Worm (Caenorhabditis elegans) whole organism, L2 larva: Measurements from ENCODE around the gene tes-1.

Experiments
- ZK546.5 ChIP-seq: sonication (generic microtip); optimal IDR thresholded peaks from 2 replicates; lab custom pipeline; 2017; ENCODE audit warnings: missing biosample characterization, missing genetic modification characterization
- gmeb-1 ChIP-seq: fragments of 150-350 bp; optimal IDR thresholded peaks from 2 replicates; lab custom pipeline; 2014; ENCODE audit warnings: missing biosample characterization, missing genetic modification characterization
- lin-13 ChIP-seq: fragments of 150-350 bp; optimal IDR thresholded peaks from 2 replicates; lab custom pipeline; 2014; ENCODE audit warnings: missing biosample characterization, missing genetic modification reagents, missing genetic modification characterization
- mdl-1 ChIP-seq, 2 experiments: fragments of 150-350 bp in 1 of 2; sonication (generic microtip) in 1 of 2; optimal IDR thresholded peaks; 2 replicates each; lab custom pipeline; 2017; ENCODE audit warnings: missing biosample characterization in 2 of 2, missing genetic modification characterization in 2 of 2
- nhr-12 ChIP-seq: fragments of 150-350 bp; optimal IDR thresholded peaks from 2 replicates; lab custom pipeline; 2014; ENCODE audit warnings: missing biosample characterization, missing genetic modification characterization
- nhr-237 ChIP-seq: fragments of 150-350 bp; optimal IDR thresholded peaks from 2 replicates; lab custom pipeline; 2014; ENCODE audit warnings: missing biosample characterization, missing genetic modification characterization
- skn-1 ChIP-seq: sonication (generic microtip); optimal IDR thresholded peaks from 2 replicates; lab custom pipeline; 2017; ENCODE audit warnings: missing biosample characterization, missing genetic modification characterization
- snpc-4 ChIP-seq: fragments of 150-350 bp; optimal IDR thresholded peaks from 2 replicates; lab custom pipeline; 2014; ENCODE audit warnings: missing biosample characterization, missing genetic modification characterization

- TF ChIP-seq nhr-12 (no peak), snpc-4 (tag; lab: Kevin White, UChicago) (no peak), nhr-237 (tag; lab: Kevin White, UChicago) (no peak), mdl-1 (tag; optimal IDR thresholded peaks at IDR 0.05; lab: Kevin White, UChicago) (no peak), skn-1 (tag; lab: Kevin White, UChicago) (no peak), gmeb-1 (tag; lab: Kevin White, UChicago) (no peak), ZK546.5 (tag; lab: Kevin White, UChicago) (no peak), lin-13 (no peak)
These were observed 26.9 kb upstream of the tes-1 start, which contains the start of gene rod-1 for ce11 chrIV:7478134-7478533.
